Worm (Caenorhabditis elegans): ENCODE data around the gene hdl-2.

Gene hdl-2

DNA sequence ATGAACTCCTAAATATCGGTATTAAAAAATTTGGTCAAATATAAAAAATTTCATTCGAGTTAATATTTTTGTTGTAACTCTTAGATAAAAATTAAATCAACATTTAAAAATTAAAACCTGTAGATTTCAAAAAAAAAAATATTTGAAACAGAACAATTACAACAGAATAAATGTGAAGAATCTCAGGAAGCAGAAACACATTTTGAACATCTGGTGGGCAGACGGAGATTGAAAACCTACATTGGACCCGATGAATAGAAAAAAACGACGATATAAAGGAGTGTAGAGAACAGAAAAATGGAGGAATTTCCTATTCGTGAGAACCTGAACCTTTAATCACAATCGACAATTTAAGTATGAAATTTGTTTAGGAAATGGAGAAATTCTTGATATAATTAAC, 50.2 kb downstream of the hdl-2 start:
- peak; percentile 67 for TF ChIP-seq dsc-1 (tag; optimal IDR thresholded peaks at IDR 0.05)
- no peak for TF ChIP-seq zag-1 (tag; optimal IDR thresholded peaks at IDR 0.05)

- TF ChIP-seq mab-9 (GFP tag; IDR thresholded peaks at IDR 0.05): no peak
- peak; percentile 30 for TF ChIP-seq swsn-7 (tag; optimal IDR thresholded peaks at IDR 0.05)
- no peak for TF ChIP-seq ces-1 (GFP tag; optimal IDR thresholded peaks at IDR 0.05)
- TF ChIP-seq alr-1 (tag; optimal IDR thresholded peaks at IDR 0.05; ENCODE audit: borderline replicate concordance): no peak
- no peak for TF ChIP-seq nhr-20 (tag; optimal IDR thresholded peaks at IDR 0.05)
- no peak for TF ChIP-seq nhr-11 (tag; optimal IDR thresholded peaks at IDR 0.05)
- peak; percentile 47 for TF ChIP-seq unc-130 (tag; optimal IDR thresholded peaks at IDR 0.05)
- TF ChIP-seq snu-23 (GFP tag; optimal IDR thresholded peaks at IDR 0.05): peak; percentile 37
- TF ChIP-seq xbp-1 (tag; optimal IDR thresholded peaks at IDR 0.05): peak; percentile 1
- TF ChIP-seq pag-3 (tag; optimal IDR thresholded peaks at IDR 0.05; ENCODE audit: borderline replicate concordance, insufficient read depth): no peak
- peak; percentile 41 for TF ChIP-seq mep-1 (tag; optimal IDR thresholded peaks at IDR 0.05)
- peak; percentile 30 for TF ChIP-seq nhr-47 (tag; optimal IDR thresholded peaks at IDR 0.05)
- TF ChIP-seq hlh-4 (tag; optimal IDR thresholded peaks at IDR 0.05): no peak
- no peak for TF ChIP-seq nhr-237 (tag; optimal IDR thresholded peaks at IDR 0.05)
- no peak for TF ChIP-seq unc-86 (tag; optimal IDR thresholded peaks at IDR 0.05)
- peak; percentile 4 for TF ChIP-seq lin-14 (GFP tag; optimal IDR thresholded peaks at IDR 0.05)
- no peak for TF ChIP-seq pax-3 (tag; optimal IDR thresholded peaks at IDR 0.05)
- TF ChIP-seq ceh-63 (GFP tag; optimal IDR thresholded peaks at IDR 0.05): no peak
- TF ChIP-seq Y116A8C.19 (tag; optimal IDR thresholded peaks at IDR 0.05; ENCODE audit: borderline replicate concordance): no peak
- TF ChIP-seq ztf-4 (tag; optimal IDR thresholded peaks at IDR 0.05): no peak
- no peak for TF ChIP-seq fkh-10 (GFP tag; optimal IDR thresholded peaks at IDR 0.05)
- TF ChIP-seq rnt-1 (tag; optimal IDR thresholded peaks at IDR 0.05): no peak
- TF ChIP-seq blmp-1 (tag; optimal IDR thresholded peaks at IDR 0.05): peak; percentile 46
- no peak for TF ChIP-seq vab-15 (tag; optimal IDR thresholded peaks at IDR 0.05)
- TF ChIP-seq lsy-2 (tag; optimal IDR thresholded peaks at IDR 0.05): peak in 1 of 2 experiments; percentile 64
- TF ChIP-seq ceh-8 (GFP tag; optimal IDR thresholded peaks at IDR 0.05): no peak
- TF ChIP-seq F16B12.6 (tag; optimal IDR thresholded peaks at IDR 0.05): no peak
- no peak for TF ChIP-seq fos-1 (tag; optimal IDR thresholded peaks at IDR 0.05)
- no peak for TF ChIP-seq egl-27 (tag; optimal IDR thresholded peaks at IDR 0.05)
- no peak for TF ChIP-seq unc-98 (GFP tag; IDR thresholded peaks at IDR 0.05)
- TF ChIP-seq irx-1 (tag; optimal IDR thresholded peaks at IDR 0.05): no peak
- TF ChIP-seq nhr-85 (tag): no peak
- no peak for TF ChIP-seq nhr-19 (GFP tag; conservative IDR thresholded peaks at IDR 0.05)
- TF ChIP-seq hlh-17 (GFP tag; optimal IDR thresholded peaks at IDR 0.05; ENCODE audit: borderline replicate concordance): no peak
- TF ChIP-seq efl-1 (optimal IDR thresholded peaks at IDR 0.05): peak; percentile 4 to 33
- TF ChIP-seq efl-1 (GFP tag; optimal IDR thresholded peaks at IDR 0.05 in 1 of 2): peak; percentile 14 to 86
- TF ChIP-seq ceh-82 (tag; optimal IDR thresholded peaks at IDR 0.05): no peak
- TF ChIP-seq C16A3.4 (tag; optimal IDR thresholded peaks at IDR 0.05): peak; percentile 28
- peak; percentile 3 for TF ChIP-seq skn-1 (tag; optimal IDR thresholded peaks at IDR 0.05)
- TF ChIP-seq sox-4 (tag; optimal IDR thresholded peaks at IDR 0.05): no peak
- TF ChIP-seq lin-39 (tag; optimal IDR thresholded peaks at IDR 0.05): no peak
- no peak for TF ChIP-seq zag-1 (tag; optimal IDR thresholded peaks at IDR 0.05)
- TF ChIP-seq nhr-71 (tag; optimal IDR thresholded peaks at IDR 0.05): peak; percentile 39
- no peak for TF ChIP-seq ets-5 (GFP tag; IDR thresholded peaks at IDR 0.05)
- TF ChIP-seq sup-37 (GFP tag; optimal IDR thresholded peaks at IDR 0.05): no peak
- TF ChIP-seq sptf-1 (tag; optimal IDR thresholded peaks at IDR 0.05): no peak
- TF ChIP-seq lin-35 (GFP tag; optimal IDR thresholded peaks at IDR 0.05): peak in 1 of 2 experiments; percentile 48
- TF ChIP-seq nhr-84 (tag; optimal IDR thresholded peaks at IDR 0.05): no peak
- TF ChIP-seq dpl-1 (GFP tag; optimal IDR thresholded peaks at IDR 0.05): peak; percentile 5 to 33 (median 27)
- TF ChIP-seq lin-15B (tag; optimal IDR thresholded peaks at IDR 0.05): peak; percentile 12
- no peak for TF ChIP-seq nhr-12 (tag; optimal IDR thresholded peaks at IDR 0.05)
Measured at ce11 chrIV:8925990-8926389, 52.0 kb downstream of the hdl-2 start, which contains the start of the genes D1046.2 and cfim-2. Gene D1046.2 (minus strand): TSS chrIV:8926067. Gene cfim-2 (plus strand): TSS chrIV:8926324.

All from whole organism, L1 larva.